Worm (Caenorhabditis elegans) whole organism, young adult: ENCODE data around the gene plg-1.

Source experiments
- D2030.7 ChIP-seq: fragments of 200-800 bp; sonication (Bioruptor generic); IDR thresholded peaks from 2 replicates; pipeline ENCODE4 v1.3.6; 2022; ENCODE audit warnings: missing genetic modification reagents, missing genetic modification characterization, missing compliant biosample characterization
- F39B2.1 ChIP-seq: fragments of 200-800 bp; sonication (Bioruptor generic); IDR thresholded peaks from 2 replicates; pipeline ENCODE4 v1.3.6; 2022; ENCODE audit warnings: missing genetic modification reagents, missing genetic modification characterization, missing compliant biosample characterization
- Y53F4B.3 ChIP-seq: fragments of 200-800 bp; sonication (Bioruptor generic); IDR thresholded peaks from 2 replicates; pipeline ENCODE4 v1.3.6; 2022; ENCODE audit warnings: missing genetic modification reagents, missing genetic modification characterization, missing compliant biosample characterization
- Y53G8AR.9 ChIP-seq: fragments of 200-800 bp; sonication (Bioruptor generic); conservative IDR thresholded peaks from 2 replicates; pipeline ENCODE4 v1.3.6; 2022; ENCODE audit warnings: missing genetic modification reagents, missing genetic modification characterization, missing compliant biosample characterization
- attf-3 ChIP-seq: fragments of 200-800 bp; sonication (Bioruptor generic); conservative IDR thresholded peaks from 2 replicates; pipeline ENCODE4 v1.3.6; 2022; ENCODE audit warnings: missing genetic modification reagents, missing genetic modification characterization, missing compliant biosample characterization
- attf-5 ChIP-seq: fragments of 200-800 bp; sonication (Bioruptor generic); optimal IDR thresholded peaks from 2 replicates; lab custom pipeline; 2018; ENCODE audit warnings: mild to moderate bottlenecking, missing genetic modification characterization, missing compliant biosample characterization
- bed-1 ChIP-seq: fragments of 200-800 bp; sonication (Bioruptor generic); IDR thresholded peaks from 2 replicates; pipeline ENCODE4 v1.3.6; 2022; ENCODE audit warnings: missing genetic modification reagents, missing genetic modification characterization, missing compliant biosample characterization
- bed-2 ChIP-seq: fragments of 200-800 bp; sonication (Bioruptor generic); IDR thresholded peaks from 2 replicates; pipeline ENCODE4 v1.3.6; 2022; ENCODE audit warnings: missing genetic modification reagents, missing genetic modification characterization, missing compliant biosample characterization
- ccch-3 ChIP-seq: fragments of 200-800 bp; sonication (Bioruptor generic); optimal IDR thresholded peaks from 2 replicates; lab custom pipeline; 2018; ENCODE audit warnings: mild to moderate bottlenecking, missing genetic modification characterization, missing compliant biosample characterization
- die-1 ChIP-seq: sonication (generic microtip); optimal IDR thresholded peaks from 2 replicates; lab custom pipeline; 2016; ENCODE audit warnings: missing genotype, mild to moderate bottlenecking, missing genetic modification characterization, missing compliant biosample characterization
- efl-1 ChIP-seq: fragments of 150-350 bp; optimal IDR thresholded peaks from 2 replicates; lab custom pipeline; 2014; ENCODE audit warnings: missing biosample characterization, missing genetic modification reagents, missing genetic modification characterization
- egl-18 ChIP-seq: fragments of 200-800 bp; sonication (Bioruptor generic); IDR thresholded peaks from 2 replicates; pipeline ENCODE4 v1.3.6; 2022; ENCODE audit warnings: missing genetic modification reagents, missing genetic modification characterization, missing compliant biosample characterization
- ets-4 ChIP-seq: fragments of 200-800 bp; sonication (Bioruptor generic); optimal IDR thresholded peaks from 2 replicates; lab custom pipeline; 2018; ENCODE audit warnings: mild to moderate bottlenecking, missing genetic modification characterization, missing compliant biosample characterization
- hlh-26 ChIP-seq: fragments of 200-800 bp; sonication (Bioruptor generic); conservative IDR thresholded peaks from 2 replicates; pipeline ENCODE4 v1.3.6; 2022; ENCODE audit warnings: missing genetic modification reagents, missing genetic modification characterization, missing compliant biosample characterization
- hrde-1 ChIP-seq: sonication (generic microtip); optimal IDR thresholded peaks from 2 replicates; lab custom pipeline; 2016; ENCODE audit warnings: missing genetic modification characterization, mild to moderate bottlenecking, missing compliant biosample characterization, moderate library complexity, missing genotype, missing genetic modification reagents, borderline replicate concordance
- lag-1 ChIP-seq: fragments of 200-800 bp; sonication (Bioruptor generic); IDR thresholded peaks from 2 replicates; pipeline ENCODE4 v1.3.6; 2022; ENCODE audit warnings: missing genetic modification reagents, missing genetic modification characterization, missing compliant biosample characterization
- let-526 ChIP-seq: fragments of 200-800 bp; sonication (Bioruptor generic); IDR thresholded peaks from 2 replicates; pipeline ENCODE4 v1.3.6; 2022; ENCODE audit warnings: missing genetic modification reagents, missing genetic modification characterization, missing compliant biosample characterization
- lin-40 ChIP-seq: sonication (generic microtip); optimal IDR thresholded peaks from 2 replicates; lab custom pipeline; 2016; ENCODE audit warnings: missing genetic modification characterization, mild to moderate bottlenecking, missing compliant biosample characterization, missing genotype, missing genetic modification reagents
- lsl-1 ChIP-seq: fragments of 200-800 bp; sonication (Bioruptor generic); optimal IDR thresholded peaks from 2 replicates; lab custom pipeline; 2018; ENCODE audit warnings: mild to moderate bottlenecking, missing genetic modification characterization, moderate library complexity, missing compliant biosample characterization
- mcd-1 ChIP-seq: fragments of 200-800 bp; sonication (Bioruptor generic); IDR thresholded peaks from 2 replicates; pipeline ENCODE4 v1.3.6; 2022; ENCODE audit warnings: missing genetic modification reagents, missing genetic modification characterization, missing compliant biosample characterization
- nfya-1 ChIP-seq: sonication (generic microtip); optimal IDR thresholded peaks from 2 replicates; lab custom pipeline; 2017; ENCODE audit warnings: antibody characterized with exemption, missing compliant biosample characterization, missing genetic modification characterization, borderline replicate concordance; ENCODE audit not compliant: insufficient read depth
- nfyb-1 ChIP-seq: fragments of 200-800 bp; sonication (Bioruptor generic); IDR thresholded peaks from 2 replicates; pipeline ENCODE4 v1.3.6; 2022; ENCODE audit warnings: missing genetic modification reagents, missing genetic modification characterization, missing compliant biosample characterization
- repo-1 ChIP-seq: sonication (generic microtip); optimal IDR thresholded peaks from 2 replicates; lab custom pipeline; 2017; ENCODE audit warnings: mild to moderate bottlenecking, missing genetic modification characterization, missing compliant biosample characterization
- rpc-1 ChIP-seq, 2 experiments: fragments of 150-350 bp in 1 of 2; sonication (generic microtip) in 1 of 2; optimal IDR thresholded peaks; 2 replicates each; lab custom pipeline; 2014 to 2018; ENCODE audit warnings: missing biosample characterization in 1 of 2, missing genetic modification characterization in 1 of 2, missing genetic modification reagents in 1 of 2, missing genotype in 1 of 2
- somi-1 ChIP-seq: fragments of 200-800 bp; sonication (Bioruptor generic); optimal IDR thresholded peaks from 2 replicates; lab custom pipeline; 2018; ENCODE audit warnings: mild to moderate bottlenecking, missing genetic modification characterization, missing compliant biosample characterization
- ztf-18 ChIP-seq: sonication (generic microtip); optimal IDR thresholded peaks from 2 replicates; lab custom pipeline; 2016; ENCODE audit warnings: missing genotype, mild to moderate bottlenecking, missing genetic modification characterization, missing compliant biosample characterization
- ztf-3 ChIP-seq: fragments of 200-800 bp; sonication (Bioruptor generic); optimal IDR thresholded peaks from 2 replicates; lab custom pipeline; 2018; ENCODE audit warnings: mild to moderate bottlenecking, missing genetic modification characterization, missing compliant biosample characterization

The plg-1 gene

ce11 chrIII:8811111-8811510 lies 41.0 kb upstream of the plg-1 start (continued):
- TF ChIP-seq ccch-3 (GFP tag; lab: Kevin White, UChicago) (no peak), F39B2.1 (no peak)

DNA sequence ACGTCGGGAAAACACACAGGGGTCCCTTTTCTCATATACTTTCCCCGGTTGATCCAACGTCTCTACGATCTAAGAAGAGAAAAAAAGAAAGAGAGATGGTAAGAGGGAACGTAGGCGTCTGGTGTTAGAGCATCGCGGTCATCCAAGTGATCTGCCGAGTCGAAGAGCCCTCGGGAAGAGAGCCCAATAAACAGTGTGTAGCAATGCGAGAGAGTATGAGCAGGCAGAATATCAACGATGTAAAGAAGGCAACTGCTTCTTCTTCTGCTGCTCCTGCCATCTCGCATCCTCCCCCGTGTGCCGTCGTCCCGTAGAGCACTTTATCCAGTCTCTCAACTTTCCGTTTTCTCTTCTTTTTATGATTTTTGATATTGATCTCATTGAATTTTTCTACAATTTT lies 36.4 kb upstream of the plg-1 start:
- TF ChIP-seq hlh-26 (no peak), ets-4 (GFP tag; lab: Kevin White, UChicago) (no peak), bed-1 (GFP tag; lab: Robert Waterston, UW) (no peak), nfyb-1 (GFP tag; lab: Robert Waterston, UW) (no peak)

DNA sequence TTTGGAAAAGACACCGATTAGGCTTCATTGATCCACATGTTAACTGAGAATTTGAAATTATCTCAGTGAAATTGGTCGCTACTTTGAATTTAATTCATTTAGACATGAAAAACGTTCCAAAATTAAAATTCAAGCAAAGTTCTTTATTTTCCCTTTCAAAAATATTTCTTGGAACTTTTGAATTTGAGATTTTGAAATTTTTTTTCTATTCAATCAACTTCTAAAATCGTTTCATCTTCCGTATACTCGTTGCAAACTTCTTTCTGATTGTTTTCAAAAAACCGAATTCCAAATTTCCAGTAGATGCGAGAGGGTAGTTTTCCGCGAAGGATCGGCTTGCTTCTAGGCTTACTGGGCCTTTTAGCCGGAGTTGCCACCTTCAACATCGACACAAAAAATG lies 33.5 kb upstream of the plg-1 start, which contains the start of gene pat-2:
TSS of gene pat-2 (plus strand) at position 301 of the 400 bp plus-strand sequence.
- TF ChIP-seq mcd-1 (no peak), attf-5 (no peak)

- TF ChIP-seq Y53G8AR.9 (GFP tag; lab: Robert Waterston, UW) (0 out of 2 replicates have a peak, but pooled peaks have one; percentile 19), ztf-3 (GFP tag; lab: Kevin White, UChicago) (no peak)
Measured at ce11 chrIII:8824556-8824955, 27.5 kb upstream of the plg-1 start.

DNA sequence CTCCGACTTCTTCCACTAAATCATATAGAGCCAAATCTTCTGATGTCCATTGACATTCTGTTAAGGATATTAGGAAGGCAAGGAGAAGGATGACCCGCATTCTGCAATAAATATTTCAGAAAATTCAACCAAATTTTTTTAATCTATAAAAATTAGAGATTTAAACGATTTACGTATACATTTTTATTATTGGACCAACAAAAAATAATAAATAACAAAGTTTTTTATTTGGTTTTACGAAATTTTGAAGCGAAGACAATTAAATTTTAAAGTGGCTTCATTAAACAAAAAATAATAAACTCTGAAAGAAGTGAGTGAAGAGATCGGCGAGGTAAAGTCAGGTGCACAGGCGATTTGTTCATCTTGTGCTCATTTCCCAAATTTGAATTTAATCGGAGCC lies 24.9 kb upstream of the plg-1 start, which contains the start of gene F54F2.9:
TSS of gene F54F2.9 (minus strand) at position 101 of the 400 bp plus-strand sequence.
- TF ChIP-seq lin-40 (tag; lab: Kevin White, UChicago) (no peak), attf-3 (GFP tag; lab: Robert Waterston, UW) (no peak), nfya-1 (tag; lab: Kevin White, UChicago) (no peak), hrde-1 (tag; lab: Kevin White, UChicago) (no peak), ccch-3 (GFP tag; lab: Kevin White, UChicago) (no peak), egl-18 (GFP tag; lab: Robert Waterston, UW) (no peak), Y53F4B.3 (no peak), repo-1 (tag; lab: Kevin White, UChicago) (no peak), lag-1 (GFP tag; lab: Robert Waterston, UW) (no peak), efl-1 (GFP tag; lab: Kevin White, UChicago) (no peak), let-526 (GFP tag; lab: Robert Waterston, UW) (no peak), lsl-1 (no peak), die-1 (tag; lab: Kevin White, UChicago) (no peak), ztf-18 (tag; lab: Kevin White, UChicago) (no peak), bed-2 (no peak), rpc-1 (optimal IDR thresholded peaks at IDR 0.05; lab: Kevin White, UChicago) (no peak), rpc-1 (tag; optimal IDR thresholded peaks at IDR 0.05; lab: Kevin White, UChicago) (no peak)

- TF ChIP-seq rpc-1 (optimal IDR thresholded peaks at IDR 0.05; lab: Kevin White, UChicago), result no peak
- no peak for TF ChIP-seq rpc-1 (tag; optimal IDR thresholded peaks at IDR 0.05; lab: Kevin White, UChicago)
- no peak for TF ChIP-seq somi-1 (GFP tag; lab: Kevin White, UChicago)
- TF ChIP-seq D2030.7, result 0 out of 2 replicates have a peak, but pooled peaks have one; percentile 24
Measured at ce11 chrIII:8829245-8829644, 22.8 kb upstream of the plg-1 start, which contains the start of gene F44E2.3. TSS of gene F44E2.3 (minus strand) at chrIII:8829305.
